Worm (Caenorhabditis elegans): Measurements from ENCODE around the gene ZK643.2.

DNA sequence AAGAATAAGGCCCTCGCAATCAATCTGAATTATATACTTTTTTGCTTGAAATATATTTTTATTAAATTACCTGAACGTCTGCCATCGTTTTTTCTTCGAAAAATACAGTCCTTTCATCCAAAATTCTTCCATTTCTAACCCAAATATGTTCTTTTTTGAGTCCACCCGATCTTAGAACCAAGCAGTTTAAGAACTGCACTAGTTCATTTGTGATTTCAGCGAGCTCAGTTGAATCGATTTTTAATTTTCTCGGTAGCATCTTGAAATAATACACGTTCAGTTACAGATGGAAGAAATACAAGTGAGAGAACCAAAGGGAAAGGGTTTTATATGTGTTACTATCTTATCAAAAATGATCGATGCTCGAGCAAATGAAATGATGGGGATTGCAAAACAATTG is 43.2 kb downstream of the ZK643.2 start, which contains the start of gene F59B2.3:
- TF ChIP-seq elt-3 (tag; optimal IDR thresholded peaks at IDR 0.05): no peak
- TF ChIP-seq jun-1 (tag; optimal IDR thresholded peaks at IDR 0.05): no peak
- no peak for TF ChIP-seq sea-2 (GFP tag; optimal IDR thresholded peaks at IDR 0.05)
- TF ChIP-seq egl-27 (tag; optimal IDR thresholded peaks at IDR 0.05): no peak
- no peak for TF ChIP-seq lin-15B (tag; optimal IDR thresholded peaks at IDR 0.05)
